Fruit fly (Drosophila melanogaster): ENCODE data around the gene Tgi.
A peak's percentile ranks its signal among the peaks of the same experiment; 100 is the strongest.

Tgi gene

DNA sequence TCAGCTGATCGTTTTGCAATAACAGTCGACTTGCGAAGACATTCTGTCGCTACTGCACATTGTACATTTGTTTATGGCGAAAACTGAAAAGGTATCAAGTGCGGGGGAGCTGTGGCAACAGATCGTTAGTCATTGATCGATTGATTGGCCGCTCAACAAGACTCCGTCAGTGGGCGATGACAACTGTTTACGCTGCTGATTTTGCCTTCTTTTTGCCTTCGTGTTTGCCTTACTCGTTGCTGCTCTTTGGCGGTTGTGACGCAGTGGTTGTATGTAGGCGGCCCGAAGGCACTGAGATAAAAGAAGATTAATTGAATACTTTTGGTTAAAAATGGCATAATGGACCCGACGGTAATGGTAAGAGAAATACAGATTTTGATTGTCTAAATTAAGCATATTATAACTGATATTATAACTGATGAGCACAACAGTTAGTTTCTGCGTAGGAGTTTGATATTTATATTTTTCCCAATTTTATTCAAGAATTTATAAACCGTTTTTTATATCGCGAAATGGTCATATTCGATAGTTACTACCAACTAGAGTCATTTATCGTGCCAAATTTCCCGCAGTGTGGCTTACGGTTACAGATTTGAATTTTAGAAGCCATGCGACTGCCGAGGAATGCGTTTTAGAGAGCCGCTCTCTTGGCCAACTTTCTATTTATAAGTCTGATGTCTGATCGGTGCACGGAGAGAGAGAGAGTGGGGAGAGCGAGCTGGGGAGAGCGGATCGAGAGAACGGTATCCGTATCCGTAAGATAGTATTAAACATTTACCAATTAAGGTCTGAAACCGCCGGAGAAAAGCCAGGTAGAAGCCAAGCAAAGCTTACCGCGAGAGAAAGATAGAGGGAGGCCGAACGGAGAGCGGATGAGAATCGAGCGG lies 9.8 kb upstream of the Tgi start (continued):
- peak; percentile 88 for TF ChIP-seq Six4 (GFP tag; optimal IDR thresholded peaks at IDR 0.05)
- TF ChIP-seq CG12104 (GFP tag; optimal IDR thresholded peaks at IDR 0.05): peak; percentile 86
- no peak for TF ChIP-seq p53 (GFP tag; optimal IDR thresholded peaks at IDR 0.05)
- peak; percentile 87 for TF ChIP-seq CG6689 (GFP tag; IDR thresholded peaks at IDR 0.05)
- TF ChIP-seq dan (GFP tag; IDR thresholded peaks at IDR 0.05): no peak
- peak; percentile 93 for TF ChIP-seq CG10979 (tag; optimal IDR thresholded peaks at IDR 0.05)
- 0 out of 2 replicates have a peak, but pooled peaks have one; percentile 6 for TF ChIP-seq ham (GFP tag; IDR thresholded peaks at IDR 0.05)
- TF ChIP-seq crol (GFP tag; IDR thresholded peaks at IDR 0.05): peak; percentile 62
- peak; percentile 82 for TF ChIP-seq gsb-n (tag; optimal IDR thresholded peaks at IDR 0.05)
- peak; percentile 96 for TF ChIP-seq sens (GFP tag)
- no peak for TF ChIP-seq Dref (GFP tag; IDR thresholded peaks at IDR 0.05)
- no peak for TF ChIP-seq fru (optimal IDR thresholded peaks at IDR 0.05)
- peak; percentile 70 for TF ChIP-seq Jarid2 (GFP tag; optimal IDR thresholded peaks at IDR 0.05)
- TF ChIP-seq lbe (GFP tag; optimal IDR thresholded peaks at IDR 0.05): peak; percentile 49
- peak; percentile 87 for TF ChIP-seq CG12155 (GFP tag; optimal IDR thresholded peaks at IDR 0.05)
- TF ChIP-seq Camta (GFP tag; optimal IDR thresholded peaks at IDR 0.05): peak; percentile 60
- TF ChIP-seq Doc3 (GFP tag; IDR thresholded peaks at IDR 0.05; ENCODE audit: partially characterized antibody): peak; percentile 66; the same call in 2 of the 3 replicates
- peak; percentile 83 for TF ChIP-seq Hmx (GFP tag; optimal IDR thresholded peaks at IDR 0.05)
- no peak for TF ChIP-seq CG6791 (GFP tag; IDR thresholded peaks at IDR 0.05; ENCODE audit: partially characterized antibody)
- peak; percentile 92 for TF ChIP-seq CG31441 (GFP tag; IDR thresholded peaks at IDR 0.05)
- TF ChIP-seq Drgx (GFP tag; IDR thresholded peaks at IDR 0.05): peak; percentile 95
- peak; percentile 84 for TF ChIP-seq CG9932 (GFP tag; IDR thresholded peaks at IDR 0.05)
- no peak for TF ChIP-seq CG34376 (GFP tag; optimal IDR thresholded peaks at IDR 0.05)
- TF ChIP-seq CG8765 (GFP tag; IDR thresholded peaks at IDR 0.05): no peak
- TF ChIP-seq D19A (tag; optimal IDR thresholded peaks at IDR 0.05): peak; percentile 88
- no peak for TF ChIP-seq maf-S (GFP tag; optimal IDR thresholded peaks at IDR 0.05)
- TF ChIP-seq Dip3 (GFP tag; optimal IDR thresholded peaks at IDR 0.05): peak; percentile 76
- TF ChIP-seq TFAM (GFP tag; optimal IDR thresholded peaks at IDR 0.05): peak; percentile 54
- TF ChIP-seq wdn (GFP tag; IDR thresholded peaks at IDR 0.05): peak; percentile 61
- peak; percentile 13; the same call in 1 of the 2 replicates for TF ChIP-seq GATAe (GFP tag; conservative IDR thresholded peaks at IDR 0.05)
- TF ChIP-seq Gug (GFP tag; IDR thresholded peaks at IDR 0.05): peak; percentile 82; the same call in 3 of the 4 replicates
- TF ChIP-seq Ets65A (GFP tag): peak; percentile 84
- TF ChIP-seq CG17328 (GFP tag; IDR thresholded peaks at IDR 0.05): peak; percentile 77
- peak; percentile 88 for TF ChIP-seq cwo (GFP tag; optimal IDR thresholded peaks at IDR 0.05)
- peak; percentile 81 for TF ChIP-seq run (tag; optimal IDR thresholded peaks at IDR 0.05)
- peak; percentile 2 for TF ChIP-seq Dp (GFP tag; optimal IDR thresholded peaks at IDR 0.05)
- TF ChIP-seq CG31388 (GFP tag; optimal IDR thresholded peaks at IDR 0.05): peak; percentile 69
- no peak for TF ChIP-seq Scr (GFP tag; IDR thresholded peaks at IDR 0.05; ENCODE audit: partially characterized antibody)
- peak; percentile 39 for TF ChIP-seq NK7.1 (GFP tag; optimal IDR thresholded peaks at IDR 0.05)
- TF ChIP-seq BtbVII (GFP tag; optimal IDR thresholded peaks at IDR 0.05): peak; percentile 92
- TF ChIP-seq CG7963 (GFP tag; IDR thresholded peaks at IDR 0.05; ENCODE audit: partially characterized antibody): no peak
- peak; percentile 56 for TF ChIP-seq CrebB (tag; optimal IDR thresholded peaks at IDR 0.05)
- TF ChIP-seq chif (GFP tag; optimal IDR thresholded peaks at IDR 0.05): peak; percentile 56 to 66
- peak; percentile 66 for TF ChIP-seq Hand (GFP tag; optimal IDR thresholded peaks at IDR 0.05)
- TF ChIP-seq CG31224 (GFP tag; IDR thresholded peaks at IDR 0.05): peak; percentile 75
- TF ChIP-seq danr (GFP tag; IDR thresholded peaks at IDR 0.05): peak; percentile 82
- TF ChIP-seq sc (optimal IDR thresholded peaks at IDR 0.05): no peak
- TF ChIP-seq sc (GFP tag; optimal IDR thresholded peaks at IDR 0.05): peak; percentile 87
- peak; percentile 90 for TF ChIP-seq CG8388 (GFP tag; optimal IDR thresholded peaks at IDR 0.05)
- peak; percentile 55 for TF ChIP-seq CG2116 (GFP tag; optimal IDR thresholded peaks at IDR 0.05)
